Worm (Caenorhabditis elegans): Measurements from ENCODE around the gene cki-1.

ce11 chrII:7854942-7855341 is 43.9 kb downstream of the cki-1 start, which contains the start of gene mdt-10:
- TF ChIP-seq xnd-1 (tag; optimal IDR thresholded peaks at IDR 0.05) (no peak), snpc-4 (GFP tag; optimal IDR thresholded peaks at IDR 0.05) (no peak), snpc-4 (tag; optimal IDR thresholded peaks at IDR 0.05) (no peak), unc-130 (GFP tag; optimal IDR thresholded peaks at IDR 0.05) (no peak), ceh-40 (GFP tag; IDR thresholded peaks at IDR 0.05) (no peak), tbp1 (GFP tag; optimal IDR thresholded peaks at IDR 0.05) (no peak), mcd-1 (GFP tag; IDR thresholded peaks at IDR 0.05) (no peak)

Data from whole organism, young adult.